Worm (Caenorhabditis elegans) whole organism, L1 larva: ENCODE results near the gene F37B4.15.

Experiments used
- C04F5.9 ChIP-seq: sonication (generic microtip); optimal IDR thresholded peaks from 2 replicates; lab custom pipeline; 2016; ENCODE audit warnings: missing genetic modification characterization, missing compliant biosample characterization
- C34B4.2 ChIP-seq: sonication (generic microtip); optimal IDR thresholded peaks from 2 replicates; lab custom pipeline; 2017; ENCODE audit warnings: mild to moderate bottlenecking, missing genetic modification characterization, missing compliant biosample characterization
- F16B12.6 ChIP-seq: fragments of 150-350 bp; optimal IDR thresholded peaks from 2 replicates; lab custom pipeline; 2014; ENCODE audit warnings: missing biosample characterization, missing genetic modification characterization
- alr-1 ChIP-seq: fragments of 200-800 bp; sonication (Bioruptor generic); optimal IDR thresholded peaks from 2 replicates; lab custom pipeline; 2018; ENCODE audit warnings: borderline replicate concordance, mild to moderate bottlenecking, missing genetic modification characterization, missing compliant biosample characterization
- aly-2 ChIP-seq: fragments of 150-350 bp; optimal IDR thresholded peaks from 2 replicates; lab custom pipeline; 2014; ENCODE audit warnings: missing biosample characterization, missing genetic modification characterization
- ceh-63 ChIP-seq: fragments of 200-800 bp; sonication (Bioruptor generic); optimal IDR thresholded peaks from 2 replicates; lab custom pipeline; 2018; ENCODE audit warnings: mild to moderate bottlenecking, missing genetic modification characterization, missing compliant biosample characterization
- ceh-82 ChIP-seq, 3 experiments: fragments of 150-350 bp in 1 of 3; sonication (generic microtip) in 2 of 3; optimal IDR thresholded peaks; 2 replicates each; lab custom pipeline; 2014 to 2017; ENCODE audit warnings: missing biosample characterization in 3 of 3, missing genetic modification characterization in 3 of 3
- ceh-88 ChIP-seq: fragments of 200-800 bp; sonication (Bioruptor generic); IDR thresholded peaks from 2 replicates; pipeline ENCODE4 v1.3.6; 2022; ENCODE audit warnings: missing genetic modification characterization, missing compliant biosample characterization
- ceh-90 ChIP-seq: sonication (generic microtip); optimal IDR thresholded peaks from 2 replicates; lab custom pipeline; 2016; ENCODE audit warnings: missing genetic modification characterization, missing compliant biosample characterization
- ces-1 ChIP-seq: fragments of 150-350 bp; optimal IDR thresholded peaks from 2 replicates; lab custom pipeline; 2014; ENCODE audit warnings: missing biosample characterization, missing genetic modification reagents, missing genetic modification characterization
- dpl-1 ChIP-seq, 3 experiments: fragments of 150-350 bp in 2 of 3; sonication (generic microtip) in 1 of 3; optimal IDR thresholded peaks; 2 replicates each; lab custom pipeline; 2014 to 2017; ENCODE audit warnings: missing biosample characterization in 3 of 3, missing genetic modification characterization in 3 of 3, missing genetic modification reagents in 3 of 3
- dsc-1 ChIP-seq: sonication (generic microtip); optimal IDR thresholded peaks from 2 replicates; lab custom pipeline; 2016; ENCODE audit warnings: mild to moderate bottlenecking, missing genetic modification characterization, missing compliant biosample characterization
- egl-13 ChIP-seq: sonication (generic microtip); optimal IDR thresholded peaks from 2 replicates; lab custom pipeline; 2016; ENCODE audit warnings: missing genotype, missing genetic modification reagents, missing genetic modification characterization, missing compliant biosample characterization
- egl-27 ChIP-seq, 2 experiments: fragments of 150-350 bp in 1 of 2; sonication (generic microtip); optimal IDR thresholded peaks; 3 replicates each; lab custom pipeline; 2017 to 2018; ENCODE audit warnings: missing biosample characterization in 2 of 2, missing genetic modification characterization in 2 of 2, missing genetic modification reagents in 2 of 2
- fkh-10 ChIP-seq: sonication (generic microtip); optimal IDR thresholded peaks from 2 replicates; lab custom pipeline; 2017; ENCODE audit warnings: missing biosample characterization, missing genetic modification reagents, missing genetic modification characterization
- grh-1 ChIP-seq: fragments of 200-800 bp; sonication (Bioruptor generic); IDR thresholded peaks from 2 replicates; pipeline ENCODE4 v1.3.6; 2022; ENCODE audit warnings: missing genetic modification reagents, missing genetic modification characterization, missing compliant biosample characterization
- hlh-17 ChIP-seq: fragments of 200-800 bp; sonication (Bioruptor generic); optimal IDR thresholded peaks from 2 replicates; lab custom pipeline; 2018; ENCODE audit warnings: missing genetic modification characterization, mild to moderate bottlenecking, missing compliant biosample characterization, moderate library complexity, borderline replicate concordance
- isw-1 ChIP-seq: fragments of 200-800 bp; sonication (Bioruptor generic); IDR thresholded peaks from 2 replicates; pipeline ENCODE4 v1.3.6; 2022; ENCODE audit warnings: missing genetic modification characterization, missing compliant biosample characterization
- jun-1 ChIP-seq: fragments of 150-350 bp; optimal IDR thresholded peaks from 2 replicates; lab custom pipeline; 2014; ENCODE audit warnings: missing biosample characterization, missing genetic modification reagents, missing genetic modification characterization
- lin-35 ChIP-seq, 2 experiments: fragments of 150-350 bp; optimal IDR thresholded peaks; 2 replicates each; lab custom pipeline; 2014; ENCODE audit warnings: missing biosample characterization in 2 of 2, missing genetic modification characterization in 2 of 2, missing genetic modification reagents in 2 of 2
- lir-3 ChIP-seq: sonication (generic microtip); optimal IDR thresholded peaks from 2 replicates; lab custom pipeline; 2016; ENCODE audit warnings: mild to moderate bottlenecking, missing genetic modification characterization, moderate library complexity, missing compliant biosample characterization; ENCODE audit not compliant: poor library complexity
- mab-9 ChIP-seq: fragments of 200-800 bp; sonication (Bioruptor generic); IDR thresholded peaks from 2 replicates; pipeline ENCODE4 v1.3.6; 2022; ENCODE audit warnings: missing genetic modification reagents, missing genetic modification characterization, missing compliant biosample characterization
- mdl-1 ChIP-seq, 2 experiments: fragments of 150-350 bp; optimal IDR thresholded peaks; 2 replicates each; lab custom pipeline; 2014 to 2017; ENCODE audit warnings: missing biosample characterization in 2 of 2, missing genetic modification characterization in 2 of 2, inconsistent platforms in 1 of 2
- mef-2 ChIP-seq: fragments of 150-350 bp; optimal IDR thresholded peaks from 2 replicates; lab custom pipeline; 2014; ENCODE audit warnings: missing biosample characterization, missing genetic modification characterization
- mep-1 ChIP-seq: fragments of 150-350 bp; optimal IDR thresholded peaks from 2 replicates; lab custom pipeline; 2014; ENCODE audit warnings: missing biosample characterization, missing genetic modification characterization
- nhr-12 ChIP-seq: sonication (generic microtip); optimal IDR thresholded peaks from 2 replicates; lab custom pipeline; 2017; ENCODE audit warnings: missing biosample characterization, missing genetic modification characterization
- nhr-19 ChIP-seq: fragments of 200-800 bp; sonication (Bioruptor generic); conservative IDR thresholded peaks from 2 replicates; pipeline ENCODE4 v1.3.6; 2022; ENCODE audit warnings: missing genetic modification characterization, missing compliant biosample characterization
- nhr-237 ChIP-seq: fragments of 150-350 bp; optimal IDR thresholded peaks from 2 replicates; lab custom pipeline; 2014; ENCODE audit warnings: missing biosample characterization, missing genetic modification characterization
- nhr-84 ChIP-seq: sonication (generic microtip); optimal IDR thresholded peaks from 2 replicates; lab custom pipeline; 2017; ENCODE audit warnings: missing biosample characterization, missing genetic modification characterization
- nhr-90 ChIP-seq: sonication (generic microtip); optimal IDR thresholded peaks from 2 replicates; lab custom pipeline; 2016; ENCODE audit warnings: mild to moderate bottlenecking, missing genetic modification characterization, missing compliant biosample characterization; ENCODE audit not compliant: poor library complexity
- pag-3 ChIP-seq: sonication (generic microtip); optimal IDR thresholded peaks from 2 replicates; lab custom pipeline; 2017; ENCODE audit warnings: missing genetic modification characterization, mild to moderate bottlenecking, missing compliant biosample characterization, antibody characterized with exemption, borderline replicate concordance; ENCODE audit not compliant: insufficient read depth
- pax-3 ChIP-seq: fragments of 200-800 bp; sonication (Bioruptor generic); optimal IDR thresholded peaks from 2 replicates; lab custom pipeline; 2018; ENCODE audit warnings: mild to moderate bottlenecking, missing genetic modification characterization, moderate library complexity, missing compliant biosample characterization
- pqm-1 ChIP-seq: sonication (generic microtip); optimal IDR thresholded peaks from 3 replicates; lab custom pipeline; 2017; ENCODE audit warnings: missing biosample characterization, missing genetic modification characterization
- rnt-1 ChIP-seq: sonication (generic microtip); optimal IDR thresholded peaks from 2 replicates; lab custom pipeline; 2016; ENCODE audit warnings: mild to moderate bottlenecking, missing genetic modification characterization, moderate library complexity, missing compliant biosample characterization
- skn-1 ChIP-seq: fragments of 150-350 bp; optimal IDR thresholded peaks from 2 replicates; lab custom pipeline; 2014; ENCODE audit warnings: missing biosample characterization, missing genetic modification characterization
- snpc-4 ChIP-seq: fragments of 150-350 bp; optimal IDR thresholded peaks from 2 replicates; lab custom pipeline; 2014; ENCODE audit warnings: missing biosample characterization, missing genetic modification characterization
- snu-23 ChIP-seq: sonication (generic microtip); optimal IDR thresholded peaks from 2 replicates; lab custom pipeline; 2016; ENCODE audit warnings: missing genetic modification characterization, missing compliant biosample characterization
- sox-4 ChIP-seq: sonication (generic microtip); optimal IDR thresholded peaks from 2 replicates; lab custom pipeline; 2016; ENCODE audit warnings: missing genetic modification characterization, missing compliant biosample characterization
- sptf-1 ChIP-seq: fragments of 150-350 bp; optimal IDR thresholded peaks from 2 replicates; lab custom pipeline; 2014; ENCODE audit warnings: missing biosample characterization, missing genetic modification characterization
- vab-15 ChIP-seq: sonication (generic microtip); optimal IDR thresholded peaks from 2 replicates; lab custom pipeline; 2017; ENCODE audit warnings: missing genotype, mild to moderate bottlenecking, missing genetic modification characterization, missing compliant biosample characterization
- zip-4 ChIP-seq: fragments of 200-800 bp; sonication (Bioruptor generic); optimal IDR thresholded peaks from 2 replicates; lab custom pipeline; 2018; ENCODE audit warnings: mild to moderate bottlenecking, missing genetic modification characterization, moderate library complexity, missing compliant biosample characterization
- ztf-4 ChIP-seq: fragments of 150-350 bp; optimal IDR thresholded peaks from 2 replicates; lab custom pipeline; 2014; ENCODE audit warnings: missing biosample characterization, missing genetic modification characterization

Gene F37B4.15

ce11 chrV:2912901-2913300 lies 20.9 kb downstream of the F37B4.15 start, which contains the start of gene C31B8.9:
C31B8.9 (minus strand) TSS chrV:2913001.
- TF ChIP-seq nhr-19 (GFP tag; lab: Robert Waterston, UW), result no peak
- no peak for TF ChIP-seq ceh-90 (tag; lab: Kevin White, UChicago)
- no peak for TF ChIP-seq fkh-10 (GFP tag; lab: Kevin White, UChicago)
- no peak for TF ChIP-seq nhr-90
- no peak for TF ChIP-seq sox-4
- no peak for TF ChIP-seq C04F5.9 (tag; lab: Kevin White, UChicago)
- no peak for TF ChIP-seq mep-1 (tag; lab: Kevin White, UChicago)
- TF ChIP-seq F16B12.6 (tag; lab: Kevin White, UChicago), result no peak
- no peak for TF ChIP-seq mdl-1 (tag; optimal IDR thresholded peaks at IDR 0.05; lab: Kevin White, UChicago)

- TF ChIP-seq lin-35 (GFP tag; optimal IDR thresholded peaks at IDR 0.05; lab: Kevin White, UChicago) (no peak), nhr-12 (tag; lab: Kevin White, UChicago) (no peak), mef-2 (no peak), snu-23 (GFP tag; lab: Kevin White, UChicago) (no peak), ces-1 (GFP tag; lab: Kevin White, UChicago) (no peak), sptf-1 (tag; lab: Kevin White, UChicago) (no peak), nhr-237 (no peak), pax-3 (no peak), fkh-10 (GFP tag; lab: Kevin White, UChicago) (no peak), vab-15 (no peak), dsc-1 (tag; lab: Kevin White, UChicago) (no peak), mdl-1 (tag; optimal IDR thresholded peaks at IDR 0.05; lab: Kevin White, UChicago) (no peak), dpl-1 (GFP tag; optimal IDR thresholded peaks at IDR 0.05; lab: Kevin White, UChicago) (no peak), mep-1 (tag; lab: Kevin White, UChicago) (no peak), mab-9 (no peak), sox-4 (no peak), egl-27 (tag; optimal IDR thresholded peaks at IDR 0.05; lab: Kevin White, UChicago) (no peak), jun-1 (tag; lab: Kevin White, UChicago) (no peak), nhr-84 (no peak), C34B4.2 (tag; lab: Kevin White, UChicago) (no peak)
- TF ChIP-seq, all 84 proteins: peak for 0
These were observed 21.9 kb downstream of the F37B4.15 start, which contains the start of gene srh-146 for ce11 chrV:2913948-2914347. srh-146 (plus strand) TSS chrV:2914248.

- TF ChIP-seq snpc-4 (peak; percentile 44), C04F5.9 (tag; lab: Kevin White, UChicago) (no peak)
These were observed 28.1 kb downstream of the F37B4.15 start for ce11 chrV:2920125-2920524.

- no peak for TF ChIP-seq pqm-1 (tag; lab: Kevin White, UChicago)
- no peak for TF ChIP-seq rnt-1 (tag; lab: Kevin White, UChicago)
- no peak for TF ChIP-seq C34B4.2 (tag; lab: Kevin White, UChicago)
- TF ChIP-seq nhr-19 (GFP tag; lab: Robert Waterston, UW), result no peak
- TF ChIP-seq egl-13 (tag; lab: Kevin White, UChicago), result no peak
- no peak for TF ChIP-seq ceh-88
- TF ChIP-seq C04F5.9 (tag; lab: Kevin White, UChicago), result no peak
- TF ChIP-seq, all 84 proteins: peak for 0
These were observed 30.6 kb downstream of the F37B4.15 start, which contains the start of gene srh-38 for ce11 chrV:2922594-2922993. srh-38 (minus strand) TSS chrV:2922694.

- no peak for TF ChIP-seq ceh-63
These were observed 35.5 kb downstream of the F37B4.15 start, which contains the start of gene C31B8.12 for ce11 chrV:2927553-2927952. C31B8.12 (minus strand) TSS chrV:2927653.

ce11 chrV:2929753-2930152 lies 37.7 kb downstream of the F37B4.15 start, which contains the start of gene C31B8.16:
C31B8.16 (plus strand) TSS chrV:2930053.
- TF ChIP-seq pag-3 (tag; lab: Kevin White, UChicago), result no peak
- TF ChIP-seq ztf-4, result no peak
- TF ChIP-seq isw-1 (GFP tag; lab: Robert Waterston, UW), result no peak
- TF ChIP-seq zip-4 (GFP tag; lab: Kevin White, UChicago), result no peak
- no peak for TF ChIP-seq lir-3 (tag; lab: Kevin White, UChicago)
- no peak for TF ChIP-seq alr-1 (tag; lab: Kevin White, UChicago)
- no peak for TF ChIP-seq snpc-4
- TF ChIP-seq vab-15, result no peak
- no peak for TF ChIP-seq skn-1
- no peak for TF ChIP-seq nhr-12 (tag; lab: Kevin White, UChicago)
- no peak for TF ChIP-seq hlh-17 (GFP tag; lab: Kevin White, UChicago)
- TF ChIP-seq ceh-88, result no peak
- TF ChIP-seq aly-2 (tag; lab: Kevin White, UChicago), result no peak
- no peak for TF ChIP-seq ceh-82 (tag; optimal IDR thresholded peaks at IDR 0.05; lab: Kevin White, UChicago)
- TF ChIP-seq grh-1 (GFP tag; lab: Robert Waterston, UW), result no peak
- no peak for TF ChIP-seq ceh-90 (tag; lab: Kevin White, UChicago)
- no peak for TF ChIP-seq fkh-10 (GFP tag; lab: Kevin White, UChicago)
